Worm (Caenorhabditis elegans) whole organism, late embryonic: Measurements from ENCODE around the gene col-144.

Source experiments
- C38D4.7 ChIP-seq: fragments of 200-800 bp; sonication (Bioruptor generic); optimal IDR thresholded peaks from 2 replicates; lab custom pipeline; 2018; ENCODE audit warnings: mild to moderate bottlenecking, missing genetic modification characterization, moderate library complexity, missing compliant biosample characterization
- F13H6.1 ChIP-seq: sonication (generic microtip); optimal IDR thresholded peaks from 2 replicates; lab custom pipeline; 2016; ENCODE audit warnings: missing genetic modification characterization, missing compliant biosample characterization
- K02D7.2 ChIP-seq: sonication (generic microtip); optimal IDR thresholded peaks from 2 replicates; lab custom pipeline; 2017; ENCODE audit warnings: mild to moderate bottlenecking, missing genetic modification characterization, missing compliant biosample characterization
- Y22D7AL.16 ChIP-seq: sonication (generic microtip); optimal IDR thresholded peaks from 2 replicates; lab custom pipeline; 2016; ENCODE audit warnings: missing genetic modification characterization, missing compliant biosample characterization
- ceh-2 ChIP-seq: sonication (generic microtip); optimal IDR thresholded peaks from 2 replicates; lab custom pipeline; 2016; ENCODE audit warnings: missing genotype, missing genetic modification characterization, missing compliant biosample characterization
- ceh-22 ChIP-seq: sonication (generic microtip); optimal IDR thresholded peaks from 2 replicates; lab custom pipeline; 2017; ENCODE audit warnings: missing biosample characterization, missing genetic modification characterization
- ceh-24 ChIP-seq: sonication (generic microtip); optimal IDR thresholded peaks from 2 replicates; lab custom pipeline; 2016; ENCODE audit warnings: mild to moderate bottlenecking, missing genetic modification characterization, missing compliant biosample characterization
- ceh-30 ChIP-seq: fragments of 150-350 bp; optimal IDR thresholded peaks from 2 replicates; lab custom pipeline; 2014; ENCODE audit warnings: missing biosample characterization, missing genetic modification characterization
- ceh-31 ChIP-seq: sonication (generic microtip); optimal IDR thresholded peaks from 2 replicates; lab custom pipeline; 2016; ENCODE audit warnings: missing genetic modification characterization, missing compliant biosample characterization
- ceh-45 ChIP-seq: fragments of 200-800 bp; sonication (Bioruptor generic); IDR thresholded peaks from 2 replicates; pipeline ENCODE4 v1.3.6; 2022; ENCODE audit warnings: missing genetic modification reagents, missing genetic modification characterization, missing compliant biosample characterization
- ceh-9 ChIP-seq: sonication (generic microtip); optimal IDR thresholded peaks from 2 replicates; lab custom pipeline; 2016; ENCODE audit warnings: mild to moderate bottlenecking, missing genetic modification characterization, inconsistent platforms, missing compliant biosample characterization
- che-1 ChIP-seq: sonication (generic microtip); optimal IDR thresholded peaks from 2 replicates; lab custom pipeline; 2016; ENCODE audit warnings: mild to moderate bottlenecking, missing genetic modification characterization, missing compliant biosample characterization
- dmd-4 ChIP-seq: sonication (generic microtip); optimal IDR thresholded peaks from 2 replicates; lab custom pipeline; 2016; ENCODE audit warnings: borderline replicate concordance, missing genetic modification characterization, missing compliant biosample characterization
- elt-2 ChIP-seq: sonication (generic microtip); optimal IDR thresholded peaks from 2 replicates; lab custom pipeline; 2016; ENCODE audit warnings: missing genetic modification reagents, missing genetic modification characterization, missing compliant biosample characterization
- elt-4 ChIP-seq: sonication (generic microtip); optimal IDR thresholded peaks from 2 replicates; lab custom pipeline; 2016; ENCODE audit warnings: missing genetic modification characterization, missing compliant biosample characterization
- ets-4 ChIP-seq: sonication (generic microtip); optimal IDR thresholded peaks from 2 replicates; lab custom pipeline; 2016; ENCODE audit warnings: missing genetic modification characterization, missing compliant biosample characterization
- eyg-1 ChIP-seq: sonication (generic microtip); optimal IDR thresholded peaks from 2 replicates; lab custom pipeline; 2016; ENCODE audit warnings: missing genotype, missing genetic modification characterization, missing compliant biosample characterization
- fax-1 ChIP-seq: sonication (generic microtip); optimal IDR thresholded peaks from 2 replicates; lab custom pipeline; 2016; ENCODE audit warnings: missing genotype, missing genetic modification characterization, missing compliant biosample characterization
- fkh-6 ChIP-seq: sonication (generic microtip); optimal IDR thresholded peaks from 2 replicates; lab custom pipeline; 2016; ENCODE audit warnings: missing genetic modification characterization, missing compliant biosample characterization
- hlh-13 ChIP-seq: fragments of 200-800 bp; sonication (Bioruptor generic); optimal IDR thresholded peaks from 2 replicates; lab custom pipeline; 2018; ENCODE audit warnings: mild to moderate bottlenecking, missing genetic modification characterization, missing compliant biosample characterization
- hlh-6 ChIP-seq: sonication (generic microtip); optimal IDR thresholded peaks from 2 replicates; lab custom pipeline; 2016; ENCODE audit warnings: missing genotype, missing genetic modification characterization, missing compliant biosample characterization
- lin-11 ChIP-seq: fragments of 200-800 bp; sonication (Bioruptor generic); optimal IDR thresholded peaks from 2 replicates; lab custom pipeline; 2018; ENCODE audit warnings: mild to moderate bottlenecking, missing genetic modification characterization, missing compliant biosample characterization
- madf-2 ChIP-seq: sonication (generic microtip); optimal IDR thresholded peaks from 2 replicates; lab custom pipeline; 2017; ENCODE audit warnings: missing genetic modification characterization, missing compliant biosample characterization
- nhr-11 ChIP-seq: fragments of 150-350 bp; optimal IDR thresholded peaks from 2 replicates; lab custom pipeline; 2014; ENCODE audit warnings: missing biosample characterization, missing genetic modification characterization
- npax-4 ChIP-seq: sonication (generic microtip); optimal IDR thresholded peaks from 2 replicates; lab custom pipeline; 2016; ENCODE audit warnings: missing genetic modification characterization, missing compliant biosample characterization
- odd-2 ChIP-seq: sonication (generic microtip); optimal IDR thresholded peaks from 2 replicates; lab custom pipeline; 2017; ENCODE audit warnings: antibody characterized with exemption, mild to moderate bottlenecking, missing genetic modification characterization, missing compliant biosample characterization
- pag-3 ChIP-seq: sonication (generic microtip); optimal IDR thresholded peaks from 2 replicates; lab custom pipeline; 2016; ENCODE audit warnings: missing compliant biosample characterization, missing genetic modification characterization, borderline replicate concordance
- pat-9 ChIP-seq: fragments of 200-800 bp; sonication (Bioruptor generic); optimal IDR thresholded peaks from 2 replicates; lab custom pipeline; 2018; ENCODE audit warnings: mild to moderate bottlenecking, missing genetic modification characterization, moderate library complexity, missing compliant biosample characterization
- pha-2 ChIP-seq: sonication (generic microtip); optimal IDR thresholded peaks from 2 replicates; lab custom pipeline; 2017; ENCODE audit warnings: mild to moderate bottlenecking, missing genetic modification characterization, missing compliant biosample characterization
- pqm-1 ChIP-seq: sonication (generic microtip); optimal IDR thresholded peaks from 2 replicates; lab custom pipeline; 2016; ENCODE audit warnings: missing genetic modification characterization, missing compliant biosample characterization
- pros-1 ChIP-seq: fragments of 150-350 bp; optimal IDR thresholded peaks from 2 replicates; lab custom pipeline; 2014; ENCODE audit warnings: missing biosample characterization, missing genetic modification reagents, missing genetic modification characterization
- rnt-1 ChIP-seq: sonication (generic microtip); optimal IDR thresholded peaks from 2 replicates; lab custom pipeline; 2016; ENCODE audit warnings: missing genetic modification characterization, missing compliant biosample characterization
- sox-4 ChIP-seq: sonication (generic microtip); optimal IDR thresholded peaks from 2 replicates; lab custom pipeline; 2017; ENCODE audit warnings: mild to moderate bottlenecking, missing genetic modification characterization, inconsistent platforms, missing compliant biosample characterization
- syd-9 ChIP-seq: sonication (generic microtip); optimal IDR thresholded peaks from 2 replicates; lab custom pipeline; 2016; ENCODE audit warnings: mild to moderate bottlenecking, missing genetic modification characterization, moderate library complexity, missing compliant biosample characterization
- ttx-3 ChIP-seq: sonication (generic microtip); optimal IDR thresholded peaks from 2 replicates; lab custom pipeline; 2016; ENCODE audit warnings: missing genetic modification reagents, missing genetic modification characterization, missing compliant biosample characterization
- unc-3 ChIP-seq, 2 experiments: fragments of 200-800 bp in 1 of 2; sonication (Bioruptor generic) in 1 of 2; sonication (generic microtip) in 1 of 2; conservative IDR thresholded peaks in 1 of 2; optimal IDR thresholded peaks in 1 of 2; 2 replicates each; pipeline versions ENCODE4 v1.3.6 to Lab custom; 2016 to 2022; ENCODE audit warnings: missing compliant biosample characterization in 2 of 2, missing genetic modification characterization in 2 of 2, missing genetic modification reagents in 1 of 2
- unc-42 ChIP-seq: sonication (generic microtip); optimal IDR thresholded peaks from 2 replicates; lab custom pipeline; 2016; ENCODE audit warnings: missing genotype, missing genetic modification characterization, missing compliant biosample characterization
- unc-86 ChIP-seq: sonication (generic microtip); optimal IDR thresholded peaks from 2 replicates; lab custom pipeline; 2016; ENCODE audit warnings: missing genetic modification characterization, missing compliant biosample characterization
- zip-5 ChIP-seq: sonication (generic microtip); optimal IDR thresholded peaks from 2 replicates; lab custom pipeline; 2016; ENCODE audit warnings: missing genetic modification characterization, missing compliant biosample characterization

Gene col-144

ce11 chrV:9168089-9168488 lies 7.6 kb upstream of the col-144 start, which contains the start of gene B0222.11:
Gene B0222.11, minus strand, starts transcription at chrV:9168189.
- TF ChIP-seq madf-2 (tag; lab: Kevin White, UChicago) (no peak), che-1 (tag; lab: Kevin White, UChicago) (no peak), lin-11 (no peak), unc-42 (tag; lab: Kevin White, UChicago) (no peak), odd-2 (tag; lab: Kevin White, UChicago) (no peak), pha-2 (tag; lab: Kevin White, UChicago) (no peak), ceh-45 (GFP tag; lab: Robert Waterston, UW) (no peak), ceh-31 (tag; lab: Kevin White, UChicago) (no peak), ceh-30 (tag; lab: Kevin White, UChicago) (no peak), zip-5 (tag; lab: Kevin White, UChicago) (no peak), pros-1 (no peak), ttx-3 (no peak), Y22D7AL.16 (tag; lab: Kevin White, UChicago) (no peak), pqm-1 (tag; lab: Kevin White, UChicago) (no peak), hlh-6 (tag; lab: Kevin White, UChicago) (no peak), unc-3 (GFP tag; conservative IDR thresholded peaks at IDR 0.05; lab: Robert Waterston, UW) (no peak), unc-3 (tag; optimal IDR thresholded peaks at IDR 0.05; lab: Kevin White, UChicago) (no peak), eyg-1 (tag; lab: Kevin White, UChicago) (no peak), ceh-24 (tag; lab: Kevin White, UChicago) (no peak)

- no peak for TF ChIP-seq nhr-11 (tag; lab: Kevin White, UChicago)
- TF ChIP-seq lin-11 = no peak
- TF ChIP-seq ceh-22 (tag; lab: Kevin White, UChicago) = no peak
- TF ChIP-seq pros-1 = no peak
- TF ChIP-seq eyg-1 (tag; lab: Kevin White, UChicago) = no peak
- no peak for TF ChIP-seq pat-9
- TF ChIP-seq dmd-4 (tag; lab: Kevin White, UChicago) = no peak
- TF ChIP-seq rnt-1 = no peak
- no peak for TF ChIP-seq hlh-13 (GFP tag; lab: Kevin White, UChicago)
- no peak for TF ChIP-seq pqm-1 (tag; lab: Kevin White, UChicago)
- TF ChIP-seq ceh-9 (tag; lab: Kevin White, UChicago) = no peak
- no peak for TF ChIP-seq elt-4 (tag; lab: Kevin White, UChicago)
- no peak for TF ChIP-seq unc-86
- no peak for TF ChIP-seq syd-9 (tag; lab: Kevin White, UChicago)
Observed at ce11 chrV:9166306-9166705, 5.9 kb upstream of the col-144 start.

ce11 chrV:9165073-9165699 lies 4.7 kb upstream of the col-144 start, which contains the start of gene col-10:
Gene col-10, minus strand, starts transcription at chrV:9165307.
- TF ChIP-seq sox-4 (tag; lab: Kevin White, UChicago) = no peak
- no peak for TF ChIP-seq ttx-3
- TF ChIP-seq Y22D7AL.16 (tag; lab: Kevin White, UChicago) = no peak
- TF ChIP-seq dmd-4 (tag; lab: Kevin White, UChicago) = no peak
- no peak for TF ChIP-seq npax-4 (tag; lab: Kevin White, UChicago)
- TF ChIP-seq fax-1 (tag; lab: Kevin White, UChicago) = no peak
- no peak for TF ChIP-seq fkh-6 (tag; lab: Kevin White, UChicago)
- no peak for TF ChIP-seq pat-9
- no peak for TF ChIP-seq C38D4.7 (GFP tag; lab: Kevin White, UChicago)
- no peak for TF ChIP-seq F13H6.1
- TF ChIP-seq elt-2 = no peak

- TF ChIP-seq pag-3 (no peak), npax-4 (tag; lab: Kevin White, UChicago) (no peak), K02D7.2 (tag; lab: Kevin White, UChicago) (no peak), ceh-2 (tag; lab: Kevin White, UChicago) (no peak), ets-4 (tag; lab: Kevin White, UChicago) (no peak), fkh-6 (tag; lab: Kevin White, UChicago) (no peak), nhr-11 (tag; lab: Kevin White, UChicago) (no peak)
Observed at ce11 chrV:9163897-9164296, 3.5 kb upstream of the col-144 start.
